Worm (Caenorhabditis elegans) whole organism, young adult: ENCODE data around the gene psa-3.

ENCODE experiments used
- C17E4.6 ChIP-seq: fragments of 200-800 bp; sonication (Bioruptor generic); IDR thresholded peaks from 2 replicates; pipeline ENCODE4 v1.3.6; 2022; ENCODE audit warnings: missing genetic modification reagents, missing genetic modification characterization, missing compliant biosample characterization
- D2030.7 ChIP-seq: fragments of 200-800 bp; sonication (Bioruptor generic); IDR thresholded peaks from 2 replicates; pipeline ENCODE4 v1.3.6; 2022; ENCODE audit warnings: missing genetic modification reagents, missing genetic modification characterization, missing compliant biosample characterization
- F22D6.2 ChIP-seq: sonication (generic microtip); optimal IDR thresholded peaks from 2 replicates; lab custom pipeline; 2016; ENCODE audit warnings: mild to moderate bottlenecking, missing genetic modification characterization, missing compliant biosample characterization
- F49E8.2 ChIP-seq: sonication (generic microtip); optimal IDR thresholded peaks from 3 replicates; lab custom pipeline; 2017; ENCODE audit warnings: missing genetic modification characterization, mild to moderate bottlenecking, missing compliant biosample characterization, antibody characterized with exemption, moderate library complexity; ENCODE audit not compliant: insufficient read depth
- F52B5.7 ChIP-seq: sonication (generic microtip); optimal IDR thresholded peaks from 2 replicates; lab custom pipeline; 2016; ENCODE audit warnings: mild to moderate bottlenecking, missing genetic modification characterization, missing compliant biosample characterization
- F57C9.4 ChIP-seq: sonication (generic microtip); optimal IDR thresholded peaks from 2 replicates; lab custom pipeline; 2017; ENCODE audit warnings: mild to moderate bottlenecking, missing genetic modification characterization, missing compliant biosample characterization
- K12H6.12 ChIP-seq: fragments of 200-800 bp; sonication (Bioruptor generic); optimal IDR thresholded peaks from 2 replicates; lab custom pipeline; 2018; ENCODE audit warnings: mild to moderate bottlenecking, missing genetic modification characterization, missing compliant biosample characterization
- T26A5.8 ChIP-seq: sonication (generic microtip); optimal IDR thresholded peaks from 2 replicates; lab custom pipeline; 2016; ENCODE audit warnings: missing genetic modification characterization, missing compliant biosample characterization
- Y56A3A.18 ChIP-seq: fragments of 200-800 bp; sonication (Bioruptor generic); IDR thresholded peaks from 2 replicates; pipeline ENCODE4 v1.3.6; 2022; ENCODE audit warnings: missing genetic modification reagents, missing genetic modification characterization, missing compliant biosample characterization
- Y67H2A.10 ChIP-seq: fragments of 200-800 bp; sonication (Bioruptor generic); conservative IDR thresholded peaks from 2 replicates; pipeline ENCODE4 v1.3.6; 2022; ENCODE audit warnings: missing genetic modification reagents, missing genetic modification characterization, missing compliant biosample characterization
- Y79H2A.3 ChIP-seq: fragments of 200-800 bp; sonication (Bioruptor generic); conservative IDR thresholded peaks from 2 replicates; pipeline ENCODE4 v1.3.6; 2022; ENCODE audit warnings: missing genetic modification reagents, missing genetic modification characterization, missing compliant biosample characterization
- ama-1 ChIP-seq, 3 experiments: fragments of 150-350 bp in 1 of 3; sonication (generic microtip) in 2 of 3; optimal IDR thresholded peaks; 2 replicates each; lab custom pipeline; 2014 to 2018; ENCODE audit warnings: missing biosample characterization in 2 of 3, missing genetic modification characterization in 2 of 3, missing genetic modification reagents in 2 of 3
- aptf-3 ChIP-seq: fragments of 200-800 bp; sonication (Bioruptor generic); IDR thresholded peaks from 2 replicates; pipeline ENCODE4 v1.3.6; 2022; ENCODE audit warnings: missing genetic modification characterization, missing compliant biosample characterization
- athp-1 ChIP-seq: sonication (generic microtip); optimal IDR thresholded peaks from 2 replicates; lab custom pipeline; 2017; ENCODE audit warnings: mild to moderate bottlenecking, missing genetic modification characterization, missing compliant biosample characterization
- attf-5 ChIP-seq: fragments of 200-800 bp; sonication (Bioruptor generic); optimal IDR thresholded peaks from 2 replicates; lab custom pipeline; 2018; ENCODE audit warnings: mild to moderate bottlenecking, missing genetic modification characterization, missing compliant biosample characterization
- cebp-2 ChIP-seq: fragments of 200-800 bp; sonication (Bioruptor generic); IDR thresholded peaks from 2 replicates; pipeline ENCODE4 v1.3.6; 2022; ENCODE audit warnings: missing genetic modification characterization, missing compliant biosample characterization
- ceh-100 ChIP-seq: fragments of 200-800 bp; sonication (Bioruptor generic); IDR thresholded peaks from 2 replicates; pipeline ENCODE4 v1.3.6; 2022; ENCODE audit warnings: missing genetic modification reagents, missing genetic modification characterization, missing compliant biosample characterization
- ceh-40 ChIP-seq: fragments of 200-800 bp; sonication (Bioruptor generic); IDR thresholded peaks from 2 replicates; pipeline ENCODE4 v1.3.6; 2022; ENCODE audit warnings: missing genetic modification characterization, missing compliant biosample characterization
- ceh-58 ChIP-seq: fragments of 200-800 bp; sonication (Bioruptor generic); IDR thresholded peaks from 2 replicates; pipeline ENCODE4 v1.3.6; 2022; ENCODE audit warnings: missing genetic modification characterization, missing compliant biosample characterization
- die-1 ChIP-seq: sonication (generic microtip); optimal IDR thresholded peaks from 2 replicates; lab custom pipeline; 2016; ENCODE audit warnings: missing genotype, mild to moderate bottlenecking, missing genetic modification characterization, missing compliant biosample characterization
- dox-1 ChIP-seq: fragments of 200-800 bp; sonication (Bioruptor generic); IDR thresholded peaks from 2 replicates; pipeline ENCODE4 v1.3.6; 2022; ENCODE audit warnings: missing genetic modification reagents, missing genetic modification characterization, missing compliant biosample characterization
- efl-1 ChIP-seq: fragments of 150-350 bp; optimal IDR thresholded peaks from 2 replicates; lab custom pipeline; 2014; ENCODE audit warnings: missing biosample characterization, missing genetic modification reagents, missing genetic modification characterization
- ekl-4 ChIP-seq: fragments of 200-800 bp; sonication (Bioruptor generic); IDR thresholded peaks from 2 replicates; pipeline ENCODE4 v1.3.6; 2022; ENCODE audit warnings: missing genetic modification reagents, missing genetic modification characterization, missing compliant biosample characterization
- fkh-3 ChIP-seq: sonication (generic microtip); optimal IDR thresholded peaks from 2 replicates; lab custom pipeline; 2016; ENCODE audit warnings: mild to moderate bottlenecking, missing genetic modification characterization, missing compliant biosample characterization
- gei-17 ChIP-seq: fragments of 200-800 bp; sonication (Bioruptor generic); optimal IDR thresholded peaks from 2 replicates; lab custom pipeline; 2018; ENCODE audit warnings: mild to moderate bottlenecking, missing genetic modification characterization, missing compliant biosample characterization
- hmg-1.2 ChIP-seq: fragments of 200-800 bp; sonication (Bioruptor generic); IDR thresholded peaks from 2 replicates; pipeline ENCODE4 v1.3.6; 2022; ENCODE audit warnings: missing genetic modification reagents, missing genetic modification characterization, missing compliant biosample characterization
- hsf-1 ChIP-seq: fragments of 200-800 bp; sonication (Bioruptor generic); IDR thresholded peaks from 2 replicates; pipeline ENCODE4 v1.3.6; 2022; ENCODE audit warnings: missing genetic modification reagents, missing genetic modification characterization, missing compliant biosample characterization
- let-526 ChIP-seq: fragments of 200-800 bp; sonication (Bioruptor generic); IDR thresholded peaks from 2 replicates; pipeline ENCODE4 v1.3.6; 2022; ENCODE audit warnings: missing genetic modification reagents, missing genetic modification characterization, missing compliant biosample characterization
- let-607 ChIP-seq, 2 experiments: fragments of 200-800 bp in 1 of 2; sonication (Bioruptor generic) in 1 of 2; sonication (generic microtip) in 1 of 2; optimal IDR thresholded peaks; 2 replicates each; lab custom pipeline; 2016 to 2018; ENCODE audit warnings: mild to moderate bottlenecking in 2 of 2, missing compliant biosample characterization in 2 of 2, missing genetic modification characterization in 2 of 2, moderate library complexity in 2 of 2, missing genotype in 1 of 2
- lin-40 ChIP-seq: sonication (generic microtip); optimal IDR thresholded peaks from 2 replicates; lab custom pipeline; 2016; ENCODE audit warnings: missing genetic modification characterization, mild to moderate bottlenecking, missing compliant biosample characterization, missing genotype, missing genetic modification reagents
- lsy-27 ChIP-seq: sonication (generic microtip); optimal IDR thresholded peaks from 2 replicates; lab custom pipeline; 2017; ENCODE audit warnings: missing genetic modification characterization, mild to moderate bottlenecking, missing compliant biosample characterization, antibody characterized with exemption, missing genotype, borderline replicate concordance; ENCODE audit not compliant: insufficient read depth
- madf-3 ChIP-seq: fragments of 200-800 bp; sonication (Bioruptor generic); IDR thresholded peaks from 2 replicates; pipeline ENCODE4 v1.3.6; 2022; ENCODE audit warnings: missing genetic modification reagents, missing genetic modification characterization, missing compliant biosample characterization
- mcd-1 ChIP-seq: fragments of 200-800 bp; sonication (Bioruptor generic); IDR thresholded peaks from 2 replicates; pipeline ENCODE4 v1.3.6; 2022; ENCODE audit warnings: missing genetic modification reagents, missing genetic modification characterization, missing compliant biosample characterization
- mxl-1 ChIP-seq: sonication (generic microtip); optimal IDR thresholded peaks from 2 replicates; lab custom pipeline; 2016; ENCODE audit warnings: missing genetic modification characterization, missing compliant biosample characterization
- pha-4 ChIP-seq: fragments of 150-350 bp; sonication (generic microtip); optimal IDR thresholded peaks from 2 replicates; lab custom pipeline; 2014; ENCODE audit warnings: missing biosample characterization, missing genetic modification reagents, missing genetic modification characterization
- rcor-1 ChIP-seq: fragments of 200-800 bp; sonication (Bioruptor generic); IDR thresholded peaks from 2 replicates; pipeline ENCODE4 v1.3.6; 2022; ENCODE audit warnings: missing genetic modification reagents, missing genetic modification characterization, missing compliant biosample characterization
- repo-1 ChIP-seq: sonication (generic microtip); optimal IDR thresholded peaks from 2 replicates; lab custom pipeline; 2017; ENCODE audit warnings: mild to moderate bottlenecking, missing genetic modification characterization, missing compliant biosample characterization
- rpc-1 ChIP-seq, 2 experiments: fragments of 150-350 bp in 1 of 2; sonication (generic microtip) in 1 of 2; optimal IDR thresholded peaks; 2 replicates each; lab custom pipeline; 2014 to 2018; ENCODE audit warnings: missing biosample characterization in 1 of 2, missing genetic modification characterization in 1 of 2, missing genetic modification reagents in 1 of 2, missing genotype in 1 of 2
- sea-2 ChIP-seq: fragments of 200-800 bp; sonication (Bioruptor generic); IDR thresholded peaks from 2 replicates; pipeline ENCODE4 v1.3.6; 2022; ENCODE audit warnings: missing genetic modification characterization, missing compliant biosample characterization
- snpc-1.3 ChIP-seq: sonication (generic microtip); optimal IDR thresholded peaks from 2 replicates; lab custom pipeline; 2017; ENCODE audit warnings: missing genetic modification characterization, mild to moderate bottlenecking, missing compliant biosample characterization, antibody characterized with exemption, moderate library complexity, missing genotype, missing genetic modification reagents; ENCODE audit not compliant: insufficient read depth
- snpc-3.4 ChIP-seq: sonication (generic microtip); optimal IDR thresholded peaks from 2 replicates; lab custom pipeline; 2017; ENCODE audit warnings: missing genetic modification characterization, mild to moderate bottlenecking, missing compliant biosample characterization, antibody characterized with exemption, moderate library complexity, missing genotype, missing genetic modification reagents
- somi-1 ChIP-seq: fragments of 200-800 bp; sonication (Bioruptor generic); optimal IDR thresholded peaks from 2 replicates; lab custom pipeline; 2018; ENCODE audit warnings: mild to moderate bottlenecking, missing genetic modification characterization, missing compliant biosample characterization
- sptf-2 ChIP-seq: fragments of 200-800 bp; sonication (Bioruptor generic); optimal IDR thresholded peaks from 2 replicates; lab custom pipeline; 2018; ENCODE audit warnings: mild to moderate bottlenecking, missing genetic modification characterization, missing compliant biosample characterization
- tbp1 ChIP-seq: fragments of 200-800 bp; sonication (Bioruptor generic); optimal IDR thresholded peaks from 2 replicates; lab custom pipeline; 2018; ENCODE audit warnings: mild to moderate bottlenecking, missing genetic modification characterization, missing compliant biosample characterization
- unc-130 ChIP-seq: sonication (generic microtip); optimal IDR thresholded peaks from 2 replicates; lab custom pipeline; 2016; ENCODE audit warnings: missing genetic modification reagents, missing genetic modification characterization, missing compliant biosample characterization
- xnd-1 ChIP-seq: sonication (generic microtip); optimal IDR thresholded peaks from 2 replicates; lab custom pipeline; 2016; ENCODE audit warnings: missing genotype, missing genetic modification reagents, missing genetic modification characterization, missing compliant biosample characterization
- ztf-18 ChIP-seq: sonication (generic microtip); optimal IDR thresholded peaks from 2 replicates; lab custom pipeline; 2016; ENCODE audit warnings: missing genotype, mild to moderate bottlenecking, missing genetic modification characterization, missing compliant biosample characterization
- ztf-22 ChIP-seq: fragments of 200-800 bp; sonication (Bioruptor generic); optimal IDR thresholded peaks from 2 replicates; lab custom pipeline; 2018; ENCODE audit warnings: mild to moderate bottlenecking, missing genetic modification characterization, moderate library complexity, missing compliant biosample characterization
- ztf-26 ChIP-seq: sonication (generic microtip); optimal IDR thresholded peaks from 2 replicates; lab custom pipeline; 2017; ENCODE audit warnings: missing genetic modification characterization, missing compliant biosample characterization

psa-3 gene

DNA sequence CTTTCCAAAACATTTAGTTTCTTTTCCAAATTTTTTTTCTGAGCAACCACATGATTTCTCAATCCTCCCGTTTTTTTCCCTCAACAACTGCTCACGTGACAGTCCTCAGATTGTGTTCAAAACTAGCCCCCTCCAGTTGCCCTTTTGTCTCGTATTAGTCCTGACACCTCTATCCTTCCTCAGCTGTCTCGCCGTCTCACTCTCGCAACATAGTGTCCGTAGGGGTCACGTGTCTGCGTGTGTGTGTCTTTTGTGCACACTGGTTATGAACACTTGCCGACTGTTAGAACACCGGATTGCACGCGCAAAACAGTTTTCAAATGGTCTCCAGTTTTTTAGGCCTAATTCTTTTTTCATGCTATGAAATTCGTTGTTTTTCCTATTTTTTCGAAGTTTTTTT lies 42.5 kb upstream of the psa-3 start (continued):
- TF ChIP-seq gei-17 (GFP tag; lab: Kevin White, UChicago) (peak; percentile 22), F57C9.4 (tag; lab: Kevin White, UChicago) (no peak), Y67H2A.10 (GFP tag; lab: Robert Waterston, UW) (no peak; the same call in 1 of the 2 replicates), unc-130 (GFP tag; lab: Kevin White, UChicago) (no peak), ztf-22 (GFP tag; lab: Kevin White, UChicago) (no peak), let-526 (GFP tag; lab: Robert Waterston, UW) (peak; percentile 54; the same call in 1 of the 2 replicates), F49E8.2 (no peak), somi-1 (GFP tag; lab: Kevin White, UChicago) (peak; percentile 59), Y79H2A.3 (GFP tag; lab: Robert Waterston, UW) (no peak), dox-1 (no peak), ztf-26 (tag; lab: Kevin White, UChicago) (peak; percentile 3), lsy-27 (tag; lab: Kevin White, UChicago) (no peak), efl-1 (GFP tag; lab: Kevin White, UChicago) (no peak), aptf-3 (no peak), ztf-18 (no peak), pha-4 (tag; lab: Kevin White, UChicago) (no peak), athp-1 (tag; lab: Kevin White, UChicago) (no peak), snpc-1.3 (tag; lab: Kevin White, UChicago) (no peak), F22D6.2 (tag; lab: Kevin White, UChicago) (no peak), mxl-1 (no peak), T26A5.8 (tag; lab: Kevin White, UChicago) (no peak), ama-1 (optimal IDR thresholded peaks at IDR 0.05; lab: Kevin White, UChicago) (no peak), ama-1 (GFP tag; optimal IDR thresholded peaks at IDR 0.05; lab: Kevin White, UChicago) (no peak), attf-5 (peak; percentile 76), ceh-40 (no peak), rpc-1 (optimal IDR thresholded peaks at IDR 0.05; lab: Kevin White, UChicago) (no peak), rpc-1 (tag; optimal IDR thresholded peaks at IDR 0.05; lab: Kevin White, UChicago) (no peak), let-607 (tag; optimal IDR thresholded peaks at IDR 0.05; lab: Kevin White, UChicago) (no peak), cebp-2 (GFP tag; lab: Robert Waterston, UW) (no peak), F52B5.7 (no peak), sea-2 (GFP tag; lab: Robert Waterston, UW) (no peak), ceh-100 (GFP tag; lab: Robert Waterston, UW) (no peak), xnd-1 (tag; lab: Kevin White, UChicago) (no peak), lin-40 (tag; lab: Kevin White, UChicago) (peak; percentile 58), mcd-1 (GFP tag; lab: Robert Waterston, UW) (peak; percentile 52), die-1 (no peak), fkh-3 (tag; lab: Kevin White, UChicago) (no peak), tbp1 (peak; percentile 16), snpc-3.4 (tag; lab: Kevin White, UChicago) (no peak), C17E4.6 (no peak), ceh-58 (GFP tag; lab: Robert Waterston, UW) (no peak), hmg-1.2 (peak; percentile 60; the same call in 1 of the 2 replicates), rcor-1 (peak; percentile 64), madf-3 (GFP tag; lab: Robert Waterston, UW) (no peak), ekl-4 (GFP tag; lab: Robert Waterston, UW) (0 out of 2 replicates have a peak, but pooled peaks have one; percentile 31), repo-1 (tag; lab: Kevin White, UChicago) (no peak), D2030.7 (GFP tag; lab: Robert Waterston, UW) (no peak), sptf-2 (GFP tag; lab: Kevin White, UChicago) (no peak), Y56A3A.18 (GFP tag; lab: Robert Waterston, UW) (no peak), K12H6.12 (peak; percentile 80), hsf-1 (GFP tag; lab: Robert Waterston, UW) (no peak)
